Worm (Caenorhabditis elegans) whole organism, L4/young adult: Measurements from ENCODE around the gene sma-9.
A peak's percentile ranks its signal among the peaks of the same experiment; 100 is the strongest.

Source experiments
- W03F9.2 ChIP-seq: fragments of 150-350 bp; optimal IDR thresholded peaks from 2 replicates; lab custom pipeline; 2014; ENCODE audit warnings: missing biosample characterization, missing genetic modification characterization
- dao-5 ChIP-seq: sonication (generic microtip); optimal IDR thresholded peaks from 2 replicates; lab custom pipeline; 2016; ENCODE audit warnings: missing genotype, missing genetic modification characterization, moderate library complexity, missing compliant biosample characterization
- him-1 ChIP-seq: sonication (generic microtip); optimal IDR thresholded peaks from 2 replicates; lab custom pipeline; 2016; ENCODE audit warnings: missing genotype, missing genetic modification reagents, missing genetic modification characterization, missing compliant biosample characterization

sma-9 gene

DNA sequence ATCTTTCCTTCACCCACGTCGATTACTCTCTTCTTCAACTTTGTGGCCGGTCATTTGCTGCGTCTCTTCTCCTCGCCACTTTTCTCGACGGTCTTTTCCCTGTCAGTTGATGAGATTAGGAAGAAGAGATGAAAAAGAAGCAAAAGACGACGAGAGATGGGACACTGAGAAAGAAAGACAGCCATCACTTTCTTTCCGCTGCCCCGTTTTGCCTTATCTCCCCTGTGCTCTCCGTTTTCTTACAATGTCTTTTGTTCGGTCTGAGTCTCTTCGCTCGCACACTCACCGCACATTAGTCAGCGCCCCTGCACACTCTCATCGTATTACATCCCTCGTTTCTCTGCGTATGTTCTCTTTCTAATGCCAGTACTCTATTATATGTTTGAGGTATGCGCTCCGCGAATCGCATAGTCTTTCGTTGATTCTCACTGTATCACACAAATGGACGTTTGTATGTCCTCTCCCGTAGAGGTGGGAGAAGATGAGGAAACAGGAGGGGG, 2.9 kb upstream of the sma-9 start:
- TF ChIP-seq him-1 (tag; lab: Kevin White, UChicago) (peak; percentile 86), W03F9.2 (peak; percentile 20), dao-5 (peak; percentile 85)

DNA sequence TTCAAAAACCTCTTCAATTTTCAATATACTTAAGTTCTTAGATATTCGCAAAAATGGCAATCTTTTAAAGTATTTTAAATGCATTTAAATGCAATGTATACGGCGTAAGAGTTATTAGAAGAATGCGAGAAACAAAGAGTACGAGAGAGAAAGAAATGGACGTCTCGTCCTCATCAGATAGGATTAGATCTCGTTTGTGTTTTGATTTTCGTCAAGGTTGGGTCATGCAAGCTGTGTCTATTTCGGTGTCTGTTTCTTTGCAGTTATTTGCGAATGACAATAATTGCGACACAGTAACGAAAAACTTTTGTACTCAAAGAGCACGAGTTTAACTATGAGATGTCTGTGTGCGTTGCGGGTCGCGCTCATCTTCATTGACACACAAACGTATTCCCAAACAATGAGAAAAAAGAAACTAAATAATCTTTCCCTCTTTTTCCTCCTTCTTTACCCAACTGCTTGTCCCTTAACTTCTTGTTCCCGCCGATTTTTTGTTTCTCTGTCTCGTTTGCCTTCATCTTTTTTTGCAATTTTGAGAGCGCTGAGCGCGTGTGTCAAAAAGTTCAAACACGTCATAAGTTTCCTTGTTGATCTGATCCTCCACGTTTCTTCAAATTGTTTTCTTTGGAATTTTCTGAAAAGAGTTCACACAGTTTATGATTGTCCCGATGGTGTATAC, 2.0 kb upstream of the sma-9 start:
- TF ChIP-seq dao-5, result no peak
- no peak for TF ChIP-seq W03F9.2
- TF ChIP-seq him-1 (tag; lab: Kevin White, UChicago), result no peak

DNA sequence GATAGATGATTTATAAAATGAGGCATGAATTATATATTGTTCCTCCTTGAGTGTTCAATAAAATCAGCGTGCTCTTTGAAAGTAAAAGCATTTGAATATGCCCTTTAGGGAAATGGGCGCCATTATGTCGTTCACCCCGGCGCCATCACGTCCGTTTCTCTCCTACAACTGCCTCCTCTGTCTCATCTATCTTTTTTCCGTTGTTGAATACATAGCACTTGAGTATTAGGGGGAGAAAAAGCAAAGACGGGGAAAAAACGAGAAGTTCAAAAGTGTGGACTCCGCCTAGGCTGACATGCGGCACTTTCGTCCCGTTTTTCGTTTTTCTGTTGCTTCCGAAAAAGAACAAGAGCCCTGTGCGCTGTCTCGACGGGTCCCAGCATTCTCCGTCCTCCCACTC, 1.4 kb upstream of the sma-9 start:
- no peak for TF ChIP-seq him-1 (tag; lab: Kevin White, UChicago)
- no peak for TF ChIP-seq dao-5
- no peak for TF ChIP-seq W03F9.2

DNA sequence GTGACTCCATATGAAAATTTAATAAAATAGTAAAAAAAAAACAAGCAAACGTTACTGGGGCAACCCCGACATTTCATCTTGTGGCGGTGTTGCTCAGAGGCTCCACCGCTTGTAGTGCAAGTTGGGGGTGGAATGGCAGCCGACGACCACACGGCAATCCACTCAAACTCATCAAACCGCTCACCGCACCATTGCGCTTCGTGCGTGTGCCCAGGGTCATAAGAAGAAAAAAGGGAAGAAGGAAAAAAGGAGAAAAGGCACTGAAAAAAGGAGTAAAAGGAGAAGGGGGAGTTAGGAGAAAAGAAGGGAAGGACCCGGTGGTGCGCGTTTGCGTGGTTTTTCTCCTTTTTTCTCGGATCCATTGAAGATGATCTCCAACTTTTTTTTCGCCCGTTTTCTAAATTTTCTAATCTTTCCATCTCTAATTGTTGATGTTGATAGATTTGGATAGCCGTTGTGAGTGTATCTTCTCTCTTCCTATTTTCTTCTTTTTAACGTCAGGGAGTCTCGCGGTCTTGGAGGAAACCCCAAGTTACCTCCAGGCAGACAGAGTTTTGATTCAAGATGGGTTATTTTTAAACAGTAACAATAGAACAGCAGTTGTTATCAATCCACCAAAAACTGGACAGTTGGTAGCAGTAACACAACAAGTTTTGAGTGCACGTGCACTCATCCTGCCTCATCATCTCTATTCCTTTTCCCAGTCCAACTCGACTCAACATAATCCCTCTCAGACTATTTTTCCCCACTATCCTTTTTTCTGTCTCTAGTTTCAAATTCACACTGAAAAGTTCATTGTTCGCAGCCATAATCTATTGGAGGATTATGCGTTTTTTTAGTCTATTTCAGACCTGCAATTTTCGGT, 561 bp upstream of the sma-9 start:
- TF ChIP-seq W03F9.2 (no peak), dao-5 (no peak), him-1 (tag; lab: Kevin White, UChicago) (no peak)

DNA sequence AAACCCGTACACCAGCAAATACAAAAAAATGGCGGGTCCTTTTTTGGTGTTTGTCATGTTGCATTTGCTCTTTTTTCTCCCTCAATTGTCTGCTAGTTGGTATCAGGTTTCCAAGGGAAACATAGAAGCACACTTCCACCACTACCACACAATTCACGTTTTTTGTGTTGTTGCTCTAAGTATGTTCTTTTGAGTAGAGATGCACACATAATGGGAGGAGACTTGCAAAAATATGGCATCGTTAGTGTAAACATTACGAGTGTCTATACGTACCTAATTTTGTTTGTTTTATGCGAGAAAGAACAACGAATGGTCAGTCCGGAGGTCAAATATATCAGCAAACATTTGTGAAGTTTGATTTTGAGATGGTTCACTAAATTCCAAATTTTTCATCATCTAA, 877 bp downstream of the sma-9 start:
- no peak for TF ChIP-seq him-1 (tag; lab: Kevin White, UChicago)
- no peak for TF ChIP-seq W03F9.2
- TF ChIP-seq dao-5, result no peak

DNA sequence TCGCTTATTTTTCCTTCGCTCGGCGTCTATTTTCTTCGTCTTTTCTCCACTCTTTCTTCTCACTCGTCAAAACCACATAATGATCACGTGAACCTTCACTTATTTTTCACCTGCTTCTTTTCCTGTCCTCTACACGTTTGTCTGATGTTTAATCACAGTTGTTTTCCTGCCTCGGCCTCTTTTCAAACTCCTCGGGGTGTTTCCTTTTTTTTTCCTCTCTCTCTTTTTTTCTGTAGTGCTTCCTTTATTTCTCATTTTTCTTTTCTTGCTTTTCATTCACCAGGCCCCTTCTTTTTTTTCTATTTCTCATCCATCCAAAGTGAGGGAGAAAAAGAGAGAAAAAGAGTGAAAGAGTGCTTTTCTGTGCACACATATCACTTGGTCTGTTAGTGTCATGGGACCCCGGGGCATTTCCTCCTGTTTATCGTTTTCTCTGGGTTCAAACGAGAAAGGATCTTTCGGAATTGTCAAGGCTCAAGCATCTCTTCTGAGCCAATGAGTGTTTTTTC, 2.0 kb downstream of the sma-9 start:
- TF ChIP-seq him-1 (tag; lab: Kevin White, UChicago) (peak; percentile 83), dao-5 (no peak), W03F9.2 (peak; percentile 48)

DNA sequence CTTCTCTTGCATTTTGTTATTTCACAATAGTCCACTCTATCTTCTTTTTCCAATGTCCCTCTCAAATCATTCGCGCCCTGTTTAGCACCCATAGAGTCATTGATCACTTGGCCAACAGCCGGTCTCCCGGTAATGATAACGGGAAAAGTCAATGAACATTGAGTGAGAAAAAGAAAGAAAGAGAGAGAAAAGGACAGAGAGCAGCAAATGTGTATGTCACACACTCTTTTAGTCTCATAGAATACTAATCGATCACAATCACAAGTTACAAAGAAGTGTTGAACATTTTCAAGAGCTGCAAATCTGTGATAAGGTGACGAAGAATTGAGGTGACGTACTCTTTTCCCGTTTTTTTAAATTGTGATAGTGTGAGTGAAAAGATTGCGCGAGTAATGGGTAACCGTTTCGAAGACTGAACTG, 3.1 kb downstream of the sma-9 start:
- no peak for TF ChIP-seq W03F9.2
- no peak for TF ChIP-seq dao-5
- no peak for TF ChIP-seq him-1 (tag; lab: Kevin White, UChicago)

DNA sequence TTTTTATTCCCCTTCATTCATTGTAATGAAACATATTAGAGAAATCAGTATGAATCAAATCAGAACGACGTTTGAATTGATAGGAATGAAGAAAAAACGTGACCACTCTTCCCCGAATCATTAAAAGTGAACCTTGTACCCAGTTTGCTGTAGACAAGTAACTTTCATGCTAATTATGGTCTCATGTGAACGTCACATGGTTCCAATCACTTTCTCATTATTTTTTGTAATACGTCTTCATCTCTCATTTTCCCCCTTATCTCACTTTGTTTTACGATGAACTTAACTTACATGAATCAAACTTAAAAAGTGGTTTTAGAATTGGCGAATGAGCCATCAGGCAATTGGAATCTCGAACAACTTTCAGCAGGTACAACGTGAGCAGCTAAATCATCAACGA, 3.7 kb downstream of the sma-9 start:
- TF ChIP-seq dao-5 (no peak), him-1 (tag; lab: Kevin White, UChicago) (no peak), W03F9.2 (no peak)

DNA sequence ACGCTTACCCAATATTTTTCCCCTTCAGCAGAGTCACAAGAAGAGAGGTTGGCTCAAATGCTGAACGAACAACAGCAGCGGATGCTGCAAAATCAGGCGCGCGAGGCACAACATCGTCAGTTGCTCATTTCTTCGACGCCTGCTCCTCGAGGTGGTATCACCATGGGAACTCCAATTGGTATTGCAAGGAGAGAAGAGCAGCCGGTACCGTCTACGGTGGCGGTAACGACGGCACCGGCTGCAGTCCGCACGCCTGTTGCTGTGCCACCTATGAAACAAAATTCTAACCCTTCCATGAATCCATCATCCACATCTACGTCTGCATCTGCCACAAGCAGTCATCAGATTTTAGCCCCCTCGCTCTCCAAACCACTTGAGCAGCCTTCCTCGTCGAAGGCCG, 5.8 kb downstream of the sma-9 start:
- TF ChIP-seq dao-5 (no peak), W03F9.2 (no peak), him-1 (tag; lab: Kevin White, UChicago) (no peak)

DNA sequence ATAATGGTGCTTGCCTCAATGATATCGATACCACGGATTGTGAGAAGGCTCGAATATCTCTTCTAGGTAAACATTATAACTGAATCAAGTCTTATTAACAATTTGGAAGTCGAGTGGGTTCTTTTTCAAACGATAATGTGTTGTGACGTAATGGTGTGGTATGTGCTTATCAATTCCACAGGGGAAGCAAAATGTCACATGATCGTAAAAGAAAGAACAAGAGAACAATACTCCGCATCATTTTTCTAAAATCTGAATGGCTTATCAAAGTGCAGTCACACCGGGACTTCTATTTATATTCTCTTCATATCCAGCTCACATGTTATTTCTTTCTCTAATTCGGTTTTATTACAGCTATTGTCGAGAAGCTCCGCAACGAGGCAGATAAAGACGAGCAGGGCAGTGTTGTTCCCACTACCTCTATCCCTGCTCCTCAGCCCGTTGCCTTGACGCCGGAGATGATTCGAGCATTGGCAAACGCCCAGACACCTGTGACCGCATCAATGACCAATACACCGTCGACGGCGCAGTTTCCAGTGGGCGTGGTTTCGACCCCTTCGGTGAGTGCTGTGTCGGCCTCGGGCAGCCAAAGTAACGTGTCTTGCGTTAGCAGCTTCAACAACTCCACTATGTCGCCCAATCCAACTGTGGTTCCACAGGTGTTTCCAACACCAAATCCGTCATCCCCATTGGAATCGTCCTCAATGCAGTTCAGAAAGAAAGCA, 11.6 kb downstream of the sma-9 start:
- TF ChIP-seq dao-5 (no peak), W03F9.2 (no peak), him-1 (tag; lab: Kevin White, UChicago) (no peak)

DNA sequence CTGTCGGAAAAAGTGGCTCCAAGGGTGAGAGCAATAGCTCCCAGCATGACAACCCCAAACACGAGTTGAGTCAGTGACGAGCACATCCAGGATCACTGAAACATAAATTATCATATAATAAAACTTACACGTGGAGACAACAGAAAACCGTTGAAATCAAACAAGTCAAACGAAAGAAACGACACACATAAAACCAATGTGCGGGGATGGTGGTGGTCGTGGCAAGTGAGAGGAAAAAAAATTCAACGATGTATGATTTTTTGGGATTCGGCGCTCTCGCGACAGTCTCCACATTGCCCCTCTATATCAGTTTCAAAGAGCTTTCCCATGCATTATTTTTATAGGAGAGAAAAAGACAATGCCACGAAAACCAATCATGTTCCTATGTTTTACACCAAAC, 14.7 kb downstream of the sma-9 start, which contains the start of gene clc-4:
clc-4 (minus strand) TSS at position 101 of the 400 bp plus-strand sequence.
- no peak for TF ChIP-seq dao-5
- TF ChIP-seq him-1 (tag; lab: Kevin White, UChicago), result no peak
- TF ChIP-seq W03F9.2, result no peak

DNA sequence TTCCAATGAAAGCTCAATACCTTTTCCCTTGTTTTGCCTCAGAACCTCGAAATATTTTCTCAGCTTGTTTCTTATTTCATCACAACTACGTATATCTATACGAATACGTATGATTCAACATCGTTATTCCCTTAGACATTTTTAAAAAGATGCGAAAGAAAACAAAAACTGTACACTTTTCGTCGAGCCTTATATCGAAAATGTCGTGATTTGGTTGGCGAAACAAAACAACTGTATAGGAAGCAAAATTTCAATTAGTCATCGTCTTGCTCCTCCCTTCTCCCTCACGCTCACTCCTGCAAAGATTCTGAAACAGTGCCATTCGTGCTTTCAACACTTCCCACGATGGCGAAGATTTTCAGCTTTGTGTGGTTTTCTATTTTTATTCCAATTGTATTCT, 18.1 kb downstream of the sma-9 start, which contains the start of gene ttr-14:
ttr-14 (plus strand) TSS at position 301 of the 400 bp plus-strand sequence.
- TF ChIP-seq him-1 (tag; lab: Kevin White, UChicago), result no peak
- TF ChIP-seq W03F9.2, result no peak
- TF ChIP-seq dao-5, result no peak

DNA sequence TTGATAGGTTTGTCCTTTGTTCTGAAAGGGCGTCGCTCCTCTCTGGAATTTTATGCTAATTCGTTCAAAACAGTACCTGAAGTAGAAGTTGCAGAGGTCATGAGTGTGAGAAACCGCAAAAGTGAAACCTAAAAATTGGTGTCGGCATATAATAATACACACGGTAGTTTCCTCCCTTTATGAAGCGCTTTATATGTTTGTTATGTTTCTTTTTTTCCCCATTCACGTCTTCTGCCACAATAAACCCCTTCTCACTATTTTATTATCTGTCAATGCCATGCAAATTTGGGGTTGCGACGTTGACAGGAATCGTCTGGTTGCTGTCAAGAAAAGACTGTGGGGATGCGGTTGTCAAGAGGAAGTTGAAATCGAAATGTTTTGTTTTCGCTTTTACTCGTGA, 23.4 kb downstream of the sma-9 start, which contains the start of gene vap-2:
vap-2 (minus strand) TSS at position 101 of the 400 bp plus-strand sequence.
- TF ChIP-seq W03F9.2, result no peak
- no peak for TF ChIP-seq him-1 (tag; lab: Kevin White, UChicago)
- TF ChIP-seq dao-5, result no peak

DNA sequence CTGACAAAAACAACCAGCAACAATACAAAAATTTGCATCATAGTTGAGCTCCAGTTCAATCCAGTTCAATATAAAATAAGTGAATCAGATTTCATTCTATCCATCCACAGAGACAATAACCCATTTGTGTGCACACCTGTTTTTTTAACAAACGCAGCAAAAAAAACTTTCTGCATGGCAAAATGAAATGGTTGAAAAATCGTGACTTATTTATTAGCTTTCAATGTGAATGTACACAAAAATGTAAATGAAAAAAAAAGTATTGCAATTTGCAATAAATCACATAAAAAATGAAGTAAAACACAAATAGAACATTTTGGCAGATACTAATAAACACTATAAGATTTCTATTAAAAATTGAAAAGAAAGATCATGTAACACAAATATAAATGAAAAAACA, 25.6 kb downstream of the sma-9 start, which contains the start of gene T05A10.6:
T05A10.6 (minus strand) TSS at position 101 of the 400 bp plus-strand sequence.
- TF ChIP-seq dao-5 (no peak), him-1 (tag; lab: Kevin White, UChicago) (no peak), W03F9.2 (no peak)
